Worm (Caenorhabditis elegans): ENCODE data around the gene Y43C5A.3.
A peak's percentile ranks its signal among the peaks of the same experiment; 100 is the strongest.

DNA sequence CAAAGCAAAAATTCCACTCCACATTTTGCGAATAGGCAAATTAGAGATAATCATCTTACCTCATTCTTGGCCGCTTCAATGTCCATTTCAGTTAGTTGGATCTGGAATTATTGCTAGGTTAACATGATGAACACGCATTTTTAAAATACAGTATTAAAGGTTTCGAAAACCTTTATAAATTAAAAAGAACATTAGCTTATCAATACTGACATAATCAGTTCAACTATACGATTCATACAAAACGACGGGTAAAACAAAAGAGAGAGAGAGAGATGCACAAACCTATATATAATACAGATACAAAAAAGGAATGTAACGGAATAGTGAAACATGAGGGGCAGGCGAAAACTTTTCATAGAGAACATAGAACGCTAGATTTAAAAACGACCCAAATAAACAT, 7.6 kb downstream of the Y43C5A.3 start, which contains the start of gene thk-1:
- TF ChIP-seq T26A8.4 (GFP tag; IDR thresholded peaks at IDR 0.05) (no peak), aly-2 (tag; optimal IDR thresholded peaks at IDR 0.05) (no peak), F26F4.8 (GFP tag; conservative IDR thresholded peaks at IDR 0.05) (no peak), nhr-76 (tag; optimal IDR thresholded peaks at IDR 0.05) (no peak), mep-1 (tag; optimal IDR thresholded peaks at IDR 0.05) (no peak), nhr-102 (tag; optimal IDR thresholded peaks at IDR 0.05) (no peak), lin-39 (tag; optimal IDR thresholded peaks at IDR 0.05) (no peak), unc-62 (GFP tag; optimal IDR thresholded peaks at IDR 0.05 in 1 of 2) (peak in 1 of 2 experiments; percentile 49), unc-62 (tag; optimal IDR thresholded peaks at IDR 0.05) (no peak), zfp-3 (GFP tag; conservative IDR thresholded peaks at IDR 0.05) (no peak), snpc-4 (tag; optimal IDR thresholded peaks at IDR 0.05) (no peak), nhr-28 (tag; optimal IDR thresholded peaks at IDR 0.05) (peak; percentile 7), pha-4 (GFP tag; IDR thresholded peaks at IDR 0.05) (no peak), pha-4 (tag; optimal IDR thresholded peaks at IDR 0.05) (no peak)

Data from whole organism, L4 larva.